Worm (Caenorhabditis elegans): Measurements from ENCODE around the gene Y77E11A.12.

Y77E11A.12 gene

ce11 chrIV:1427283-1427682, 47.6 kb downstream of the Y77E11A.12 start, which contains the start of gene clec-171:
Gene clec-171, minus strand, starts transcription at chrIV:1427383.
- no peak for TF ChIP-seq sem-2 (GFP tag; optimal IDR thresholded peaks at IDR 0.05)
- no peak for TF ChIP-seq mab-5 (tag; optimal IDR thresholded peaks at IDR 0.05)
- TF ChIP-seq drap-1 (GFP tag; optimal IDR thresholded peaks at IDR 0.05) = no peak
- TF ChIP-seq sptf-1 (tag; optimal IDR thresholded peaks at IDR 0.05) = no peak
- no peak for TF ChIP-seq lsy-2 (tag; optimal IDR thresholded peaks at IDR 0.05)
- TF ChIP-seq unc-120 (tag; optimal IDR thresholded peaks at IDR 0.05; ENCODE audit: poor library complexity, severe bottlenecking) = no peak
- TF ChIP-seq ham-2 (GFP tag; optimal IDR thresholded peaks at IDR 0.05) = no peak
- TF ChIP-seq ztf-11 (tag; optimal IDR thresholded peaks at IDR 0.05) = no peak
- no peak for TF ChIP-seq lin-32 (GFP tag; optimal IDR thresholded peaks at IDR 0.05)
- no peak for TF ChIP-seq nhr-12 (tag; optimal IDR thresholded peaks at IDR 0.05)
- no peak for TF ChIP-seq cnd-1 (tag; optimal IDR thresholded peaks at IDR 0.05)
- TF ChIP-seq zip-8 (tag; optimal IDR thresholded peaks at IDR 0.05) = no peak
- TF ChIP-seq pha-4 (tag; optimal IDR thresholded peaks at IDR 0.05) = no peak

- TF ChIP-seq hlh-1 (tag; optimal IDR thresholded peaks at IDR 0.05) = no peak
- TF ChIP-seq elt-1 (tag; optimal IDR thresholded peaks at IDR 0.05; ENCODE audit: borderline replicate concordance, insufficient read depth) = no peak
- TF ChIP-seq nhr-76 (tag; optimal IDR thresholded peaks at IDR 0.05) = no peak
- no peak for TF ChIP-seq ztf-11 (tag; optimal IDR thresholded peaks at IDR 0.05)
- no peak for TF ChIP-seq ceh-39 (tag; optimal IDR thresholded peaks at IDR 0.05)
- TF ChIP-seq nhr-12 (tag; optimal IDR thresholded peaks at IDR 0.05) = no peak
- no peak for TF ChIP-seq lsy-2 (tag; optimal IDR thresholded peaks at IDR 0.05)
- TF ChIP-seq elt-3 (tag; optimal IDR thresholded peaks at IDR 0.05) = no peak
- TF ChIP-seq tbx-8 (GFP tag; optimal IDR thresholded peaks at IDR 0.05) = no peak
- no peak for TF ChIP-seq snpc-4 (tag; optimal IDR thresholded peaks at IDR 0.05)
- no peak for TF ChIP-seq pha-4 (tag; optimal IDR thresholded peaks at IDR 0.05)
- no peak for TF ChIP-seq ceh-83 (GFP tag; optimal IDR thresholded peaks at IDR 0.05)
- TF ChIP-seq sptf-1 (tag; optimal IDR thresholded peaks at IDR 0.05) = no peak
- no peak for TF ChIP-seq bed-3 (GFP tag; optimal IDR thresholded peaks at IDR 0.05)
- TF ChIP-seq lin-13 (tag; optimal IDR thresholded peaks at IDR 0.05) = no peak
Observed at ce11 chrIV:1424962-1425361, 49.9 kb downstream of the Y77E11A.12 start, which contains the start of gene Y77E11A.8. Gene Y77E11A.8, minus strand, starts transcription at chrIV:1425062.

DNA sequence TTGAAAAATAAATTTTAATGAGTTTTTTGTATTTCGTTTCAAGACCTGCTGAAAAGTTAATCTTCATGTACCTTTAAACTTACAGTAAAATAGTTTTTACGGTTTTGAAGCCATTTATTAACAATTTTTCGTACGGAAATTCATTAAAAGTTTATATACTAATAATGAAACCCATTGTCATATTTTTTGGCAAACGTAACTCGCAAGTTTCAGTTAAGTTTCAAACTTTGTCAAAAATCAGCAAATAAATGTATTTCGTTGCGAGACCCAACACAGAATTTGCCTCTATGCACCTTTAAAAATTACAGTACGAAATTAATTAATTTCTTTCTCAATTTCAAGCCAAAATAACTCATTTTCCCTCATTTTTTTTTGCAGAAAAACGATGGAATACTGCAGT, 54.3 kb downstream of the Y77E11A.12 start, which contains the start of gene jtr-1:
jtr-1 (plus strand) TSS at position 327 of the 400 bp plus-strand sequence.
- TF ChIP-seq drap-1 (GFP tag; optimal IDR thresholded peaks at IDR 0.05) (no peak), tbx-8 (GFP tag; optimal IDR thresholded peaks at IDR 0.05) (no peak), sptf-1 (tag; optimal IDR thresholded peaks at IDR 0.05) (no peak), cnd-1 (tag; optimal IDR thresholded peaks at IDR 0.05) (no peak), pha-4 (tag; optimal IDR thresholded peaks at IDR 0.05) (no peak), ces-1 (GFP tag; optimal IDR thresholded peaks at IDR 0.05) (no peak), lin-13 (tag; optimal IDR thresholded peaks at IDR 0.05) (no peak), ham-2 (GFP tag; optimal IDR thresholded peaks at IDR 0.05) (no peak), nhr-12 (tag; optimal IDR thresholded peaks at IDR 0.05) (no peak), elt-1 (tag; optimal IDR thresholded peaks at IDR 0.05; ENCODE audit: borderline replicate concordance, insufficient read depth) (no peak), M03D4.4 (tag; optimal IDR thresholded peaks at IDR 0.05) (no peak)

- peak; percentile 97 for TF ChIP-seq mep-1 (tag; optimal IDR thresholded peaks at IDR 0.05)
- peak; percentile 63 for TF ChIP-seq drap-1 (GFP tag; optimal IDR thresholded peaks at IDR 0.05)
- TF ChIP-seq bed-3 (GFP tag; optimal IDR thresholded peaks at IDR 0.05) = no peak
- TF ChIP-seq lsy-2 (tag; optimal IDR thresholded peaks at IDR 0.05) = peak; percentile 85
- TF ChIP-seq ceh-39 (tag; optimal IDR thresholded peaks at IDR 0.05) = peak; percentile 90
- peak; percentile 29 for TF ChIP-seq mls-2 (tag; optimal IDR thresholded peaks at IDR 0.05)
- no peak for TF ChIP-seq cnd-1 (tag; optimal IDR thresholded peaks at IDR 0.05)
- peak; percentile 15 for TF ChIP-seq ham-2 (GFP tag; optimal IDR thresholded peaks at IDR 0.05)
- TF ChIP-seq nhr-237 (tag; optimal IDR thresholded peaks at IDR 0.05) = peak; percentile 95
- TF ChIP-seq hlh-1 (tag; optimal IDR thresholded peaks at IDR 0.05) = peak; percentile 34
- TF ChIP-seq unc-120 (tag; optimal IDR thresholded peaks at IDR 0.05; ENCODE audit: poor library complexity, severe bottlenecking) = peak; percentile 72
- peak; percentile 81 for TF ChIP-seq ces-1 (GFP tag; optimal IDR thresholded peaks at IDR 0.05)
- TF ChIP-seq nhr-76 (tag; optimal IDR thresholded peaks at IDR 0.05) = no peak
- no peak for TF ChIP-seq unc-39 (tag; optimal IDR thresholded peaks at IDR 0.05)
- no peak for TF ChIP-seq elt-1 (tag; optimal IDR thresholded peaks at IDR 0.05; ENCODE audit: borderline replicate concordance, insufficient read depth)
- peak; percentile 86 for TF ChIP-seq pha-4 (tag; optimal IDR thresholded peaks at IDR 0.05)
- TF ChIP-seq sptf-1 (tag; optimal IDR thresholded peaks at IDR 0.05) = peak; percentile 80
- TF ChIP-seq zip-8 (tag; optimal IDR thresholded peaks at IDR 0.05) = no peak
- TF ChIP-seq flh-1 (GFP tag; optimal IDR thresholded peaks at IDR 0.05) = peak; percentile 3
- TF ChIP-seq mab-5 (tag; optimal IDR thresholded peaks at IDR 0.05) = peak; percentile 10
- TF ChIP-seq unc-62 (GFP tag; optimal IDR thresholded peaks at IDR 0.05) = peak; percentile 67
- peak; percentile 86 for TF ChIP-seq lin-13 (tag; optimal IDR thresholded peaks at IDR 0.05)
- TF ChIP-seq M03D4.4 (tag; optimal IDR thresholded peaks at IDR 0.05) = peak; percentile 23
- TF ChIP-seq lin-32 (GFP tag; optimal IDR thresholded peaks at IDR 0.05) = peak; percentile 43
Observed at ce11 chrIV:1419795-1420509, 55.0 kb downstream of the Y77E11A.12 start, which contains the start of gene Y77E11A.7. Gene Y77E11A.7, minus strand, starts transcription at chrIV:1419849.
